Fruit fly (Drosophila melanogaster): Measurements from ENCODE around the gene Nepl13.

- TF ChIP-seq EcR (GFP tag; optimal IDR thresholded peaks at IDR 0.05) (no peak), CG8301 (tag; optimal IDR thresholded peaks at IDR 0.05) (no peak), gl (tag; optimal IDR thresholded peaks at IDR 0.05) (no peak), Ets98B (GFP tag; IDR thresholded peaks at IDR 0.05) (no peak), rn (GFP tag; IDR thresholded peaks at IDR 0.05) (no peak), D1 (tag; optimal IDR thresholded peaks at IDR 0.05) (no peak), CG10348 (GFP tag; IDR thresholded peaks at IDR 0.05) (no peak), CG9948 (tag; optimal IDR thresholded peaks at IDR 0.05) (no peak), fd96Ca (GFP tag; IDR thresholded peaks at IDR 0.05) (peak; percentile 39; the same call in 1 of the 3 replicates), CG17806 (tag; optimal IDR thresholded peaks at IDR 0.05) (no peak)
Observed at dm6 chr3R:22756289-22756688, 4.6 kb downstream of the Nepl13 start.

Measured in whole organism, pupa.